Worm (Caenorhabditis elegans) whole organism, young adult: ENCODE data around the gene prx-19.
A peak's percentile ranks its signal among the peaks of the same experiment; 100 is the strongest.

Experiments used
- B0035.1 ChIP-seq: sonication (generic microtip); optimal IDR thresholded peaks from 2 replicates; lab custom pipeline; 2016; ENCODE audit warnings: missing genetic modification characterization, mild to moderate bottlenecking, missing compliant biosample characterization, missing genotype, missing genetic modification reagents
- B0261.1 ChIP-seq: sonication (generic microtip); optimal IDR thresholded peaks from 2 replicates; lab custom pipeline; 2016; ENCODE audit warnings: mild to moderate bottlenecking, missing genetic modification characterization, moderate library complexity, missing compliant biosample characterization
- F10E7.11 ChIP-seq: sonication (generic microtip); optimal IDR thresholded peaks from 2 replicates; lab custom pipeline; 2017; ENCODE audit warnings: mild to moderate bottlenecking, missing genetic modification characterization, moderate library complexity, missing compliant biosample characterization
- F22D6.2 ChIP-seq: sonication (generic microtip); optimal IDR thresholded peaks from 2 replicates; lab custom pipeline; 2016; ENCODE audit warnings: mild to moderate bottlenecking, missing genetic modification characterization, missing compliant biosample characterization
- F37B4.10 ChIP-seq: fragments of 200-800 bp; sonication (Bioruptor generic); IDR thresholded peaks from 2 replicates; pipeline ENCODE4 v1.3.6; 2022; ENCODE audit warnings: missing genetic modification characterization, missing compliant biosample characterization
- F49E8.2 ChIP-seq: sonication (generic microtip); optimal IDR thresholded peaks from 3 replicates; lab custom pipeline; 2017; ENCODE audit warnings: missing genetic modification characterization, mild to moderate bottlenecking, missing compliant biosample characterization, antibody characterized with exemption, moderate library complexity; ENCODE audit not compliant: insufficient read depth
- T07F8.4 ChIP-seq: sonication (generic microtip); optimal IDR thresholded peaks from 2 replicates; lab custom pipeline; 2016; ENCODE audit warnings: mild to moderate bottlenecking, missing genetic modification characterization, moderate library complexity, missing compliant biosample characterization
- Y67H2A.10 ChIP-seq: fragments of 200-800 bp; sonication (Bioruptor generic); conservative IDR thresholded peaks from 2 replicates; pipeline ENCODE4 v1.3.6; 2022; ENCODE audit warnings: missing genetic modification reagents, missing genetic modification characterization, missing compliant biosample characterization
- Y95B8A.8 ChIP-seq: fragments of 200-800 bp; sonication (Bioruptor generic); IDR thresholded peaks from 2 replicates; pipeline ENCODE4 v1.3.6; 2022; ENCODE audit warnings: missing genetic modification reagents, missing genetic modification characterization, missing compliant biosample characterization
- ZK185.1 ChIP-seq: sonication (generic microtip); optimal IDR thresholded peaks from 2 replicates; lab custom pipeline; 2016; ENCODE audit warnings: mild to moderate bottlenecking, missing genetic modification characterization, missing compliant biosample characterization; ENCODE audit not compliant: poor library complexity, severe bottlenecking
- akir-1 ChIP-seq: fragments of 200-800 bp; sonication (Bioruptor generic); optimal IDR thresholded peaks from 2 replicates; lab custom pipeline; 2018; ENCODE audit warnings: mild to moderate bottlenecking, missing genetic modification characterization, moderate library complexity, missing compliant biosample characterization
- athp-1 ChIP-seq: sonication (generic microtip); optimal IDR thresholded peaks from 2 replicates; lab custom pipeline; 2017; ENCODE audit warnings: mild to moderate bottlenecking, missing genetic modification characterization, missing compliant biosample characterization
- attf-3 ChIP-seq: fragments of 200-800 bp; sonication (Bioruptor generic); conservative IDR thresholded peaks from 2 replicates; pipeline ENCODE4 v1.3.6; 2022; ENCODE audit warnings: missing genetic modification reagents, missing genetic modification characterization, missing compliant biosample characterization
- attf-5 ChIP-seq: fragments of 200-800 bp; sonication (Bioruptor generic); optimal IDR thresholded peaks from 2 replicates; lab custom pipeline; 2018; ENCODE audit warnings: mild to moderate bottlenecking, missing genetic modification characterization, missing compliant biosample characterization
- attf-6 ChIP-seq: fragments of 200-800 bp; sonication (Bioruptor generic); IDR thresholded peaks from 2 replicates; pipeline ENCODE4 v1.3.6; 2022; ENCODE audit warnings: missing genetic modification reagents, missing genetic modification characterization, missing compliant biosample characterization
- ccch-3 ChIP-seq: fragments of 200-800 bp; sonication (Bioruptor generic); optimal IDR thresholded peaks from 2 replicates; lab custom pipeline; 2018; ENCODE audit warnings: mild to moderate bottlenecking, missing genetic modification characterization, missing compliant biosample characterization
- cebp-1 ChIP-seq, 2 experiments: fragments of 200-800 bp in 1 of 2; sonication (Bioruptor generic) in 1 of 2; sonication (generic microtip) in 1 of 2; IDR thresholded peaks in 1 of 2; optimal IDR thresholded peaks in 1 of 2; 2 replicates each; pipeline versions ENCODE4 v1.3.6 to Lab custom; 2017 to 2022; ENCODE audit warnings: missing compliant biosample characterization in 2 of 2, missing genetic modification characterization in 2 of 2, mild to moderate bottlenecking in 1 of 2, missing genetic modification reagents in 1 of 2, moderate library complexity in 1 of 2
- ceh-27 ChIP-seq: fragments of 200-800 bp; sonication (Bioruptor generic); optimal IDR thresholded peaks from 2 replicates; lab custom pipeline; 2018; ENCODE audit warnings: mild to moderate bottlenecking, missing genetic modification characterization, moderate library complexity, missing compliant biosample characterization
- ceh-91 ChIP-seq: fragments of 200-800 bp; sonication (Bioruptor generic); IDR thresholded peaks from 2 replicates; pipeline ENCODE4 v1.3.6; 2022; ENCODE audit warnings: missing genetic modification reagents, missing genetic modification characterization, missing compliant biosample characterization
- chd-7 ChIP-seq: sonication (generic microtip); optimal IDR thresholded peaks from 2 replicates; lab custom pipeline; 2016; ENCODE audit warnings: mild to moderate bottlenecking, missing genetic modification characterization, moderate library complexity, missing compliant biosample characterization
- dpff-1 ChIP-seq: sonication (generic microtip); optimal IDR thresholded peaks from 2 replicates; lab custom pipeline; 2017; ENCODE audit warnings: mild to moderate bottlenecking, missing genetic modification characterization, missing compliant biosample characterization
- dpl-1 ChIP-seq: fragments of 150-350 bp; optimal IDR thresholded peaks from 2 replicates; lab custom pipeline; 2014; ENCODE audit warnings: missing biosample characterization, missing genetic modification reagents, missing genetic modification characterization
- gei-17 ChIP-seq: fragments of 200-800 bp; sonication (Bioruptor generic); optimal IDR thresholded peaks from 2 replicates; lab custom pipeline; 2018; ENCODE audit warnings: mild to moderate bottlenecking, missing genetic modification characterization, missing compliant biosample characterization
- hmg-20 ChIP-seq: fragments of 200-800 bp; sonication (Bioruptor generic); IDR thresholded peaks from 2 replicates; pipeline ENCODE4 v1.3.6; 2022; ENCODE audit warnings: missing genetic modification reagents, missing genetic modification characterization, missing compliant biosample characterization
- lin-54 ChIP-seq: fragments of 200-800 bp; sonication (Bioruptor generic); optimal IDR thresholded peaks from 2 replicates; lab custom pipeline; 2018; ENCODE audit warnings: mild to moderate bottlenecking, missing genetic modification characterization, missing compliant biosample characterization
- madf-10 ChIP-seq: sonication (generic microtip); optimal IDR thresholded peaks from 2 replicates; lab custom pipeline; 2016; ENCODE audit warnings: mild to moderate bottlenecking, missing genetic modification characterization, missing compliant biosample characterization
- mxl-1 ChIP-seq: sonication (generic microtip); optimal IDR thresholded peaks from 2 replicates; lab custom pipeline; 2016; ENCODE audit warnings: missing genetic modification characterization, missing compliant biosample characterization
- nfyb-1 ChIP-seq: fragments of 200-800 bp; sonication (Bioruptor generic); IDR thresholded peaks from 2 replicates; pipeline ENCODE4 v1.3.6; 2022; ENCODE audit warnings: missing genetic modification reagents, missing genetic modification characterization, missing compliant biosample characterization
- rec-8 ChIP-seq, 2 experiments: sonication (generic microtip); optimal IDR thresholded peaks; 2 replicates each; lab custom pipeline; 2016; ENCODE audit warnings: mild to moderate bottlenecking in 2 of 2, missing genetic modification characterization in 2 of 2, missing genetic modification reagents in 2 of 2, missing genotype in 2 of 2, missing biosample characterization in 1 of 2, missing compliant biosample characterization in 1 of 2, moderate library complexity in 1 of 2
- snpc-1.1 ChIP-seq: sonication (generic microtip); optimal IDR thresholded peaks from 2 replicates; lab custom pipeline; 2017; ENCODE audit warnings: missing genetic modification characterization, mild to moderate bottlenecking, missing compliant biosample characterization, antibody characterized with exemption, moderate library complexity, missing genotype, missing genetic modification reagents; ENCODE audit not compliant: insufficient read depth
- snpc-1.3 ChIP-seq: sonication (generic microtip); optimal IDR thresholded peaks from 2 replicates; lab custom pipeline; 2017; ENCODE audit warnings: missing genetic modification characterization, mild to moderate bottlenecking, missing compliant biosample characterization, antibody characterized with exemption, moderate library complexity, missing genotype, missing genetic modification reagents; ENCODE audit not compliant: insufficient read depth
- snpc-4 ChIP-seq, 5 experiments: fragments of 150-350 bp in 1 of 5; sonication (generic microtip) in 4 of 5; optimal IDR thresholded peaks; 2 replicates each; lab custom pipeline; 2014 to 2018; ENCODE audit warnings: missing genetic modification characterization in 5 of 5, missing biosample characterization in 3 of 5, antibody characterized with exemption in 2 of 5, mild to moderate bottlenecking in 2 of 5, missing compliant biosample characterization in 2 of 5, missing genotype in 2 of 5, moderate library complexity in 2 of 5, missing genetic modification reagents in 1 of 5
- unc-130 ChIP-seq: sonication (generic microtip); optimal IDR thresholded peaks from 2 replicates; lab custom pipeline; 2016; ENCODE audit warnings: missing genetic modification reagents, missing genetic modification characterization, missing compliant biosample characterization
- unc-62 ChIP-seq: fragments of 150-350 bp; optimal IDR thresholded peaks from 2 replicates; lab custom pipeline; 2014; ENCODE audit warnings: missing biosample characterization, missing genetic modification reagents, missing genetic modification characterization
- zfh-2 ChIP-seq: fragments of 200-800 bp; sonication (Bioruptor generic); conservative IDR thresholded peaks from 2 replicates; pipeline ENCODE4 v1.3.6; 2022; ENCODE audit warnings: missing genetic modification reagents, missing genetic modification characterization, missing compliant biosample characterization
- ztf-26 ChIP-seq: sonication (generic microtip); optimal IDR thresholded peaks from 2 replicates; lab custom pipeline; 2017; ENCODE audit warnings: missing genetic modification characterization, missing compliant biosample characterization
- ztf-3 ChIP-seq: fragments of 200-800 bp; sonication (Bioruptor generic); optimal IDR thresholded peaks from 2 replicates; lab custom pipeline; 2018; ENCODE audit warnings: mild to moderate bottlenecking, missing genetic modification characterization, missing compliant biosample characterization

Gene prx-19

DNA sequence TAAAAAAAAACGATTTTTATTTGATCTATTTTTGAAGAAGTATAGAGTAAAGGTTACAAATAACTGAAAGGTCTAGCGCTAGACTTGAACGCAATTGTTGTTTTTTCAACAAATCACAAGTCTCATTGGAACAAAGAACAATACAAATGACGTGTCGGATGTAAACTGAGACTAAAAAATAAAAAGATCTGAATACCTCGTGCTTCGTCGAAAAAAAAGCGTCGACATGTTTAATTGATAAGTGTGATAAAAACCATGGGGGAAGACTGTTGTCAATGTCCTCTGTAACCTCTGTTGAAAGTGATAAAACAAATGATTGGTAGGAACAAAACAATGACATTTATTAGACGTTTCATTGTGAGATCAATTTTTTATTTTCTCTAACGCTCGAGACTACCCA is 26.4 kb downstream of the prx-19 start (continued):
- TF ChIP-seq rec-8 (tag; optimal IDR thresholded peaks at IDR 0.05; lab: Kevin White, UChicago) = no peak
- no peak for TF ChIP-seq T07F8.4 (tag; lab: Kevin White, UChicago)
- no peak for TF ChIP-seq athp-1
- no peak for TF ChIP-seq snpc-4 (GFP tag; optimal IDR thresholded peaks at IDR 0.05; lab: Kevin White, UChicago)
- no peak for TF ChIP-seq snpc-4 (tag; optimal IDR thresholded peaks at IDR 0.05; lab: Kevin White, UChicago)
- TF ChIP-seq gei-17 = no peak
- TF ChIP-seq attf-3 = no peak
- no peak for TF ChIP-seq ceh-27 (GFP tag; lab: Kevin White, UChicago)
- TF ChIP-seq snpc-1.1 = no peak
- TF ChIP-seq Y67H2A.10 (GFP tag; lab: Robert Waterston, UW) = no peak
- TF ChIP-seq ZK185.1 (tag; lab: Kevin White, UChicago) = no peak
- no peak for TF ChIP-seq B0035.1
- peak; percentile 23; the same call in 1 of the 2 replicates for TF ChIP-seq nfyb-1
- TF ChIP-seq dpl-1 (GFP tag; lab: Kevin White, UChicago) = no peak
- TF ChIP-seq F10E7.11 = no peak
- TF ChIP-seq Y95B8A.8 (GFP tag; lab: Robert Waterston, UW) = no peak
- TF ChIP-seq F37B4.10 = no peak
- TF ChIP-seq ceh-91 = no peak
- TF ChIP-seq akir-1 = no peak
- TF ChIP-seq ztf-3 (GFP tag; lab: Kevin White, UChicago) = no peak
- TF ChIP-seq dpff-1 = no peak
- TF ChIP-seq hmg-20 (GFP tag; lab: Robert Waterston, UW) = no peak
- TF ChIP-seq F49E8.2 (tag; lab: Kevin White, UChicago) = no peak
- TF ChIP-seq lin-54 (GFP tag; lab: Kevin White, UChicago) = no peak
- TF ChIP-seq chd-7 (tag; lab: Kevin White, UChicago) = no peak
- TF ChIP-seq unc-130 (GFP tag; lab: Kevin White, UChicago) = no peak
- TF ChIP-seq madf-10 (tag; lab: Kevin White, UChicago) = no peak
- no peak for TF ChIP-seq B0261.1 (tag; lab: Kevin White, UChicago)
- peak; percentile 75 for TF ChIP-seq ztf-26
- no peak for TF ChIP-seq zfh-2 (GFP tag; lab: Robert Waterston, UW)
- no peak for TF ChIP-seq ccch-3
- TF ChIP-seq unc-62 (GFP tag; lab: Kevin White, UChicago) = peak; percentile 44
- no peak for TF ChIP-seq attf-6 (GFP tag; lab: Robert Waterston, UW)
- no peak for TF ChIP-seq mxl-1 (tag; lab: Kevin White, UChicago)
- TF ChIP-seq F22D6.2 (tag; lab: Kevin White, UChicago) = peak; percentile 7
- peak; percentile 49 for TF ChIP-seq attf-5 (GFP tag; lab: Kevin White, UChicago)

ce11 chrIII:8782080-8782479 is 27.0 kb downstream of the prx-19 start:
- no peak for TF ChIP-seq snpc-1.3 (tag; lab: Kevin White, UChicago)
- no peak for TF ChIP-seq cebp-1 (GFP tag; IDR thresholded peaks at IDR 0.05; lab: Robert Waterston, UW)
- TF ChIP-seq cebp-1 (tag; optimal IDR thresholded peaks at IDR 0.05; lab: Kevin White, UChicago) = peak; percentile 68
